Worm (Caenorhabditis elegans): ENCODE data around the gene Y49E10.18.

Gene Y49E10.18

DNA sequence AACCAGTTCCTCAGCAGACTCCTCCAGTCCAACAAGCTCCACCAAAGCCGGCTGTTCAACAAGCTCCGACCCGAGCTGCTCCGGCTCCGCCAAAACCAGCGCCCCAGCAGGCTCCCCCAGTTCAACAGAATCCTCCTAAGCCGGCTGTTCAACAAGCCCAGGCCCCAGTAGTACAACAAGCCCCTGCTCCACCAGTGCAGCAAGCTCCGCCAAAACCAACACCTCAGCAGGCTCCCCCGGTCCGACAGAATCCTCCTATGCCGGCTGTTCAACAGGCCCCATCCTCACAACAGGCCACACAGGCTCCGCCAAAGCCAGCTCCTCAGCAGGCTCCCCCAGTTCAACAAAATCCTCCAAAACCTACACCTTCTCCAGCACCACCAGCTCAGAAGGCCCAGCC lies 24.7 kb upstream of the Y49E10.18 start:
- no peak for TF ChIP-seq nhr-21 (tag; optimal IDR thresholded peaks at IDR 0.05)
- TF ChIP-seq lsy-2 (tag; optimal IDR thresholded peaks at IDR 0.05): no peak
- TF ChIP-seq mab-5 (tag; optimal IDR thresholded peaks at IDR 0.05): no peak
- TF ChIP-seq lin-11 (tag; optimal IDR thresholded peaks at IDR 0.05): no peak
- no peak for TF ChIP-seq sem-4 (tag; optimal IDR thresholded peaks at IDR 0.05)
- TF ChIP-seq elt-1 (tag; optimal IDR thresholded peaks at IDR 0.05): no peak
- no peak for TF ChIP-seq nhr-12 (tag; optimal IDR thresholded peaks at IDR 0.05)
- no peak for TF ChIP-seq unc-62 (GFP tag; optimal IDR thresholded peaks at IDR 0.05)
- no peak for TF ChIP-seq zag-1 (tag; optimal IDR thresholded peaks at IDR 0.05)
- TF ChIP-seq mdl-1 (tag; optimal IDR thresholded peaks at IDR 0.05): no peak

DNA sequence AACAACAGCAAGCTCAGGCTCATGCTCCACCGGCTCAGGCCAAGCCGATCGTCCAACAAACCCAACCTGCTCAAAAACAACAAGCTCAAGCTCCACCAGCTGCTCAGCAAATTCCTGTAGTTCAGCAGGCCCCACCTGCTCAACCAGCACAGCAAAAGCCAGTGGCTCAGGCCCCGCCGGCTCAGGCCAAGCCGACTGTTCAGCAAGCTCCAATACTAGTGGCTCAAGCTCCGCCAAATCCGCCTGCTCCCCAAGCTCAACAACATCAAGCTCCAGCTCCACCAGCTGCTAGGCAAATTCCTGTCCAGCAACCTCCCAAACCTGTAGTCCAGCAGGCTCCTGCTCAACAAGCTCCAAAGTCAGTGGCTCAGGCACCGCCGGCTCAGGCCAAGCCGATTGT lies 23.9 kb upstream of the Y49E10.18 start:
- no peak for TF ChIP-seq lin-39 (tag; optimal IDR thresholded peaks at IDR 0.05)
- TF ChIP-seq nhr-6 (tag; optimal IDR thresholded peaks at IDR 0.05): no peak
- TF ChIP-seq Y55F3AM.14 (GFP tag; optimal IDR thresholded peaks at IDR 0.05): no peak
- 0 out of 2 replicates have a peak, but pooled peaks have one; percentile 8 for TF ChIP-seq ztf-1 (GFP tag; conservative IDR thresholded peaks at IDR 0.05)
- TF ChIP-seq ceh-82 (tag; optimal IDR thresholded peaks at IDR 0.05): no peak
- no peak for TF ChIP-seq sma-9 (GFP tag; optimal IDR thresholded peaks at IDR 0.05)
- no peak for TF ChIP-seq sma-9 (tag; optimal IDR thresholded peaks at IDR 0.05)
- no peak for TF ChIP-seq R02D3.7 (tag; optimal IDR thresholded peaks at IDR 0.05)
- TF ChIP-seq mbf-1 (tag; optimal IDR thresholded peaks at IDR 0.05): no peak
- no peak for TF ChIP-seq lin-11 (tag; optimal IDR thresholded peaks at IDR 0.05)

- TF ChIP-seq elt-3 (tag; optimal IDR thresholded peaks at IDR 0.05): no peak
- TF ChIP-seq crh-2 (tag; optimal IDR thresholded peaks at IDR 0.05): no peak
- no peak for TF ChIP-seq nhr-23 (tag; optimal IDR thresholded peaks at IDR 0.05)
- TF ChIP-seq nhr-77 (tag; optimal IDR thresholded peaks at IDR 0.05): no peak
- no peak for TF ChIP-seq dmd-4 (tag; optimal IDR thresholded peaks at IDR 0.05)
- no peak for TF ChIP-seq alr-1 (tag; optimal IDR thresholded peaks at IDR 0.05)
- TF ChIP-seq skn-1 (tag; optimal IDR thresholded peaks at IDR 0.05): no peak
- TF ChIP-seq ztf-11 (tag; optimal IDR thresholded peaks at IDR 0.05): no peak
- TF ChIP-seq ztf-1 (GFP tag; conservative IDR thresholded peaks at IDR 0.05): no peak
- no peak for TF ChIP-seq nhr-10 (tag; optimal IDR thresholded peaks at IDR 0.05)
- TF ChIP-seq Y55F3AM.14 (GFP tag; optimal IDR thresholded peaks at IDR 0.05): no peak
- no peak for TF ChIP-seq sma-3 (GFP tag; optimal IDR thresholded peaks at IDR 0.05)
Observed at ce11 chrIII:12468869-12469268, 23.0 kb upstream of the Y49E10.18 start, which contains the start of gene Y49E10.29. Gene Y49E10.29 (plus strand): TSS chrIII:12469169.

DNA sequence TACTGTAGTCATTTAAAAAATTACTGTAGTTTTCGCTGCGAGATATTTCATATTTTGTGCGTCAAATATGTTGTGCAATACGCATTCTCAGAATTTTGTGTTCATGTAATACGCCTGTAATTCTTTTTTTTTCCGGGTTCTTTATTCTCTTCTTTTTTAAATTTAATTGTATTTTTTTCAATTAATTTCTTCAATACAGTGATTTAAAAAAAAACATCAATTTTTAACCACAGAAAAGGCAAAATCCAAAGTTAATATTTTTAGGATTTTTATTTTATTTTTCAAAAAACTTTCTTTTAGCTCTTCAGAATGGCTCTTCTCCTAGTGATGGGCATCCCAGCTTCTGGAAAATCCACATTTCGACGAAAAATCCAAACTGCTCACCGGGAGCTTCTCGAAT lies 20.4 kb upstream of the Y49E10.18 start, which contains the start of gene pstk-1:
Gene pstk-1 (plus strand): TSS at position 301 of the 400 bp plus-strand sequence.
- TF ChIP-seq nhr-21 (tag; optimal IDR thresholded peaks at IDR 0.05) (no peak), nhr-12 (tag; optimal IDR thresholded peaks at IDR 0.05) (no peak), peb-1 (tag; optimal IDR thresholded peaks at IDR 0.05) (no peak), zag-1 (tag; optimal IDR thresholded peaks at IDR 0.05) (no peak)

- no peak for TF ChIP-seq skn-1 (tag; optimal IDR thresholded peaks at IDR 0.05)
- TF ChIP-seq sem-4 (tag; optimal IDR thresholded peaks at IDR 0.05): no peak
- no peak for TF ChIP-seq zag-1 (tag; optimal IDR thresholded peaks at IDR 0.05)
- TF ChIP-seq alr-1 (tag; optimal IDR thresholded peaks at IDR 0.05): no peak
- no peak for TF ChIP-seq lin-11 (tag; optimal IDR thresholded peaks at IDR 0.05)
- no peak for TF ChIP-seq blmp-1 (tag; optimal IDR thresholded peaks at IDR 0.05; ENCODE audit: insufficient read depth)
Observed at ce11 chrIII:12458970-12459369, 13.1 kb upstream of the Y49E10.18 start.

- no peak for TF ChIP-seq R02D3.7 (tag; optimal IDR thresholded peaks at IDR 0.05)
- peak; percentile 35 for TF ChIP-seq sem-4 (tag; optimal IDR thresholded peaks at IDR 0.05)
- TF ChIP-seq mab-5 (tag; optimal IDR thresholded peaks at IDR 0.05): no peak
- TF ChIP-seq C34F6.9 (tag; optimal IDR thresholded peaks at IDR 0.05): peak; percentile 70
- TF ChIP-seq skn-1 (tag; optimal IDR thresholded peaks at IDR 0.05): peak; percentile 35
- TF ChIP-seq gmeb-1 (tag; optimal IDR thresholded peaks at IDR 0.05): peak; percentile 14
- TF ChIP-seq F13H6.1 (tag; optimal IDR thresholded peaks at IDR 0.05): no peak
- no peak for TF ChIP-seq nhr-25 (tag; optimal IDR thresholded peaks at IDR 0.05)
- TF ChIP-seq lin-11 (tag; optimal IDR thresholded peaks at IDR 0.05): no peak
- TF ChIP-seq nhr-129 (tag; optimal IDR thresholded peaks at IDR 0.05): peak; percentile 44
- TF ChIP-seq lsy-2 (tag; optimal IDR thresholded peaks at IDR 0.05): peak in 1 of 2 experiments; percentile 58
- peak; percentile 52 for TF ChIP-seq crh-2 (tag; optimal IDR thresholded peaks at IDR 0.05)
- TF ChIP-seq fos-1 (tag; optimal IDR thresholded peaks at IDR 0.05): peak; percentile 59
- TF ChIP-seq unc-55 (GFP tag; optimal IDR thresholded peaks at IDR 0.05): peak; percentile 28
Observed at ce11 chrIII:12456801-12457647, 11.1 kb upstream of the Y49E10.18 start, which contains the start of the genes scav-3 and Y49E10.21. Gene scav-3 (minus strand): TSS chrIII:12456850. Gene Y49E10.21 (plus strand): TSS chrIII:12457597.

All from whole organism, L2 larva.